Fruit fly (Drosophila melanogaster) whole organism, adult: Measurements from ENCODE around the gene Ctps.
A peak's percentile ranks its signal among the peaks of the same experiment; 100 is the strongest.

Experiments
- CG11617 ChIP-seq: fragments of 200-800 bp; sonication (Bioruptor generic); optimal IDR thresholded peaks from 2 replicates; lab custom pipeline; 2017; ENCODE audit warnings: mild to moderate bottlenecking, missing biosample characterization, missing genetic modification reagents, missing genetic modification characterization
- CG12768 ChIP-seq: fragments of 200-800 bp; sonication (Bioruptor generic); optimal IDR thresholded peaks from 2 replicates; lab custom pipeline; 2017; ENCODE audit warnings: missing biosample characterization, missing genetic modification characterization, mild to moderate bottlenecking, moderate library complexity, missing genetic modification reagents
- CG14711 ChIP-seq: fragments of 200-800 bp; sonication (Bioruptor generic); optimal IDR thresholded peaks from 2 replicates; lab custom pipeline; 2018; ENCODE audit warnings: missing biosample characterization, mild to moderate bottlenecking, missing genetic modification characterization, moderate library complexity
- CG1620 ChIP-seq: fragments of 200-800 bp; sonication (Bioruptor generic); optimal IDR thresholded peaks from 2 replicates; lab custom pipeline; 2016; ENCODE audit warnings: missing biosample characterization, missing genetic modification characterization
- CG33017 ChIP-seq: fragments of 200-800 bp; sonication (Bioruptor generic); optimal IDR thresholded peaks from 2 replicates; lab custom pipeline; 2018; ENCODE audit warnings: missing biosample characterization, mild to moderate bottlenecking, missing genetic modification characterization, moderate library complexity
- CG5204 ChIP-seq: fragments of 200-800 bp; sonication (Bioruptor generic); optimal IDR thresholded peaks from 2 replicates; lab custom pipeline; 2016; ENCODE audit warnings: missing biosample characterization, missing genetic modification characterization
- CG7045 ChIP-seq: fragments of 200-800 bp; sonication (Bioruptor generic); optimal IDR thresholded peaks from 2 replicates; lab custom pipeline; 2017; ENCODE audit warnings: missing biosample characterization, mild to moderate bottlenecking, missing genetic modification characterization
- CG7101 ChIP-seq: fragments of 200-800 bp; sonication (Bioruptor generic); optimal IDR thresholded peaks from 2 replicates; lab custom pipeline; 2018; ENCODE audit warnings: missing biosample characterization, mild to moderate bottlenecking, missing genetic modification characterization, moderate library complexity
- Clk ChIP-seq: fragments of 200-800 bp; sonication (Bioruptor generic); optimal IDR thresholded peaks from 2 replicates; lab custom pipeline; 2017; ENCODE audit warnings: missing biosample characterization, missing genetic modification characterization
- Crg-1 ChIP-seq: fragments of 200-800 bp; sonication (Bioruptor generic); optimal IDR thresholded peaks from 2 replicates; lab custom pipeline; 2016; ENCODE audit warnings: missing biosample characterization, missing genetic modification characterization
- Hr96 ChIP-seq: fragments of 200-800 bp; sonication (Bioruptor generic); optimal IDR thresholded peaks from 2 replicates; lab custom pipeline; 2016; ENCODE audit warnings: missing biosample characterization, missing genetic modification characterization
- Mnt ChIP-seq: fragments of 200-800 bp; sonication (Bioruptor generic); optimal IDR thresholded peaks from 2 replicates; lab custom pipeline; 2016; ENCODE audit warnings: missing biosample characterization, mild to moderate bottlenecking, missing genetic modification characterization
- bab1 ChIP-seq: fragments of 200-800 bp; sonication (Bioruptor generic); optimal IDR thresholded peaks from 3 replicates; lab custom pipeline; 2019; ENCODE audit warnings: missing biosample characterization, mild to moderate bottlenecking, missing genetic modification characterization, moderate library complexity
- cic ChIP-seq: fragments of 200-800 bp; sonication (Bioruptor generic); optimal IDR thresholded peaks from 2 replicates; lab custom pipeline; 2017; ENCODE audit warnings: missing biosample characterization, mild to moderate bottlenecking, missing genetic modification characterization, moderate library complexity
- cnc ChIP-seq, 2 experiments: fragments of >200 bp; optimal IDR thresholded peaks; 2 replicates each; lab custom pipeline; 2017
- kay ChIP-seq: fragments of 200-800 bp; sonication (Bioruptor generic); peaks from one replicate; lab custom pipeline; 2016; ENCODE audit warnings: missing biosample characterization, missing genetic modification characterization, borderline replicate concordance
- ovo ChIP-seq: fragments of 200-800 bp; sonication (Bioruptor generic); optimal IDR thresholded peaks from 2 replicates; lab custom pipeline; 2016; ENCODE audit warnings: missing biosample characterization, missing genetic modification characterization
- pad ChIP-seq: fragments of 200-800 bp; sonication (Bioruptor generic); optimal IDR thresholded peaks from 3 replicates; lab custom pipeline; 2017; ENCODE audit warnings: missing biosample characterization, missing genetic modification characterization, mild to moderate bottlenecking, moderate library complexity, missing genetic modification reagents
- tj ChIP-seq: fragments of 200-800 bp; sonication (Bioruptor generic); optimal IDR thresholded peaks from 3 replicates; lab custom pipeline; 2017; ENCODE audit warnings: missing biosample characterization, mild to moderate bottlenecking, missing genetic modification characterization, moderate library complexity
- toe ChIP-seq: fragments of 200-800 bp; sonication (Bioruptor generic); optimal IDR thresholded peaks from 2 replicates; lab custom pipeline; 2016; ENCODE audit warnings: missing biosample characterization, missing genetic modification characterization

Ctps gene

DNA sequence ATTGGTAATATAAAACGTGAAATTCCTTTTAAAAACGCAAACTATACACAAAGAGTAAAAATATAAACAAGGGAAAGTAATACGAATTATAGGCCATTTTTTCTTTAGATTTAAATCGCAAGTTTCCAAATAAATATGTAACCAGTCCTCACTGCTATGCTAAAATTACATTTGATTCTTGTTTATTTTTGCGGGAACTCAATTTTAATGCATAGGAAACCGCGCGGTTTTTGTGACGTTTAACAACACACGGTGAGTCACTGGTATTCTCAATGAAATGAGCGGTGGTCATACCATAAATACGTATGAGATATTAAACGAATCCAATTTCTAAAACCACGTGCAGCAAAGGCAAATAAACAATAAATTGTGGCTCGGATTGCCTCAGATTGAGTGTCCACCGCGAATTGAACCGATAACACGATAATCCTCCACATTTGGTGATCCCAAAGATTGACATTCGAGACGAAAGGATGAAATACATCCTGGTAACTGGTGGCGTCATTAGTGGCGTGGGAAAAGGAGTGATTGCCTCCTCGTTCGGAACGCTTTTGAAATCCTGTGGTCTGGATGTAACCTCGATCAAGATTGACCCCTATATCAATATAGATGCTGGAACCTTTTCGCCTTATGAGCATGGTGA is at the start of gene Ctps:
Gene Ctps, plus strand, starts transcription at position 37 of the 643 bp plus-strand sequence.
- no peak for TF ChIP-seq CG7045 (GFP tag; lab: Kevin White, UChicago)
- TF ChIP-seq CG33017 = no peak
- TF ChIP-seq tj (GFP tag; lab: Kevin White, UChicago) = no peak
- peak; percentile 51 for TF ChIP-seq bab1 (GFP tag; lab: Kevin White, UChicago)
- TF ChIP-seq Mnt (GFP tag; lab: Kevin White, UChicago) = peak; percentile 61
- peak; percentile 95 for TF ChIP-seq kay
- no peak for TF ChIP-seq cnc (optimal IDR thresholded peaks at IDR 0.05; lab: Kevin White, UChicago)
- TF ChIP-seq Crg-1 (GFP tag; lab: Kevin White, UChicago) = no peak
- no peak for TF ChIP-seq CG1620 (GFP tag; lab: Kevin White, UChicago)
- no peak for TF ChIP-seq CG11617 (GFP tag; lab: Kevin White, UChicago)
- no peak for TF ChIP-seq cic
- TF ChIP-seq CG14711 (tag; lab: Kevin White, UChicago) = no peak
- peak; percentile 16 for TF ChIP-seq CG12768 (GFP tag; lab: Kevin White, UChicago)
- no peak for TF ChIP-seq toe (GFP tag; lab: Kevin White, UChicago)
- peak; percentile 34 for TF ChIP-seq CG7101 (tag; lab: Kevin White, UChicago)
- TF ChIP-seq CG5204 (GFP tag; lab: Kevin White, UChicago) = no peak
- no peak for TF ChIP-seq ovo
- no peak for TF ChIP-seq pad
- no peak for TF ChIP-seq Clk
- TF ChIP-seq Hr96 = no peak

dm6 chr3L:15048091-15048490 is 49.6 kb upstream of the Ctps start:
- TF ChIP-seq cnc (optimal IDR thresholded peaks at IDR 0.05; lab: Kevin White, UChicago) (no peak), pad (no peak), Clk (no peak), tj (GFP tag; lab: Kevin White, UChicago) (no peak), Hr96 (no peak), Crg-1 (GFP tag; lab: Kevin White, UChicago) (no peak), bab1 (GFP tag; lab: Kevin White, UChicago) (no peak), toe (GFP tag; lab: Kevin White, UChicago) (no peak), kay (no peak), CG7101 (tag; lab: Kevin White, UChicago) (no peak), CG7045 (GFP tag; lab: Kevin White, UChicago) (no peak), ovo (no peak), CG11617 (GFP tag; lab: Kevin White, UChicago) (no peak), CG12768 (GFP tag; lab: Kevin White, UChicago) (no peak), CG5204 (GFP tag; lab: Kevin White, UChicago) (no peak), Mnt (GFP tag; lab: Kevin White, UChicago) (no peak), CG33017 (no peak), cic (no peak), CG1620 (GFP tag; lab: Kevin White, UChicago) (no peak), CG14711 (tag; lab: Kevin White, UChicago) (no peak)

DNA sequence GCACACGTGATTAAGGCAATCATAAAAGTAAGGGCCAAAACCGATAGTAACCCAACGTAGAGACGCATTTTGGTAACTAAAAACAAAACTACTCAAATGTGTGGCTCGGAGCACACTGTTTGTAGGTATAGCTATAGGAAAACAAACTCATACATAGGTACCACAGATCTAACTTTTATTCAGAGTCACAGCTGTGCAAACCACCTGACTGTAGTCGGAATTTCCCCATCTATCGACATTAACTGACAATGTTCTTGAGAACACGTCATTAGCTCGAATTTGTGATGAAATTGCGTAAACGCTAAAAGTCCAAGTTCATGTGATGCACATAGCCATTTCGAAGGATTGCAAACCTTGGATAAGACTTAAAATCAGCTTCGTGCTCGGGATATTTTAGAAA is 48.3 kb upstream of the Ctps start, which contains the start of gene CG43678:
Gene CG43678, minus strand, starts transcription at position 101 of the 400 bp plus-strand sequence.
- TF ChIP-seq cnc (optimal IDR thresholded peaks at IDR 0.05; lab: Kevin White, UChicago) (no peak), tj (GFP tag; lab: Kevin White, UChicago) (no peak), CG11617 (GFP tag; lab: Kevin White, UChicago) (no peak), Clk (no peak), CG12768 (GFP tag; lab: Kevin White, UChicago) (no peak), Crg-1 (GFP tag; lab: Kevin White, UChicago) (no peak), Hr96 (no peak), CG5204 (GFP tag; lab: Kevin White, UChicago) (no peak), bab1 (GFP tag; lab: Kevin White, UChicago) (no peak), kay (no peak), CG7101 (tag; lab: Kevin White, UChicago) (no peak), Mnt (GFP tag; lab: Kevin White, UChicago) (no peak), ovo (no peak), toe (GFP tag; lab: Kevin White, UChicago) (no peak), pad (no peak), CG33017 (no peak), cic (no peak)

DNA sequence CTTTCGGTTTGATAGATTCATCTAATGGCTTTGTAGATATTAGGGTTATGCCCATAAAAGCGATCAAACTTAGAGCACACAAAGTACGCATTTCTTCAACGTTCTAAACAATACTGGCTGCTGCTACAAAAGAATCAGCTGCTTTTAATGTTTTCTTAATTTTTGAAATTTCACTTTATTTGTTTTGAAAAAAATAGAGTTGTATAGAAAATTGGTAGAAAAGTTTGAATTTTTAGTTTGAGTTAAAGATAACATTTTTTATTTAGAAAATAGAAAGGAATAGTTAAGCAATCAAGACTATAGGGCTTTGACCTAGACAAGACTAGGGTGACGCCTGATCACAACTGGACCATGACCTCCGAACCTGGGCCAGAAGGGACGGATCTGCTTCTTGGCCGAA is 47.6 kb upstream of the Ctps start, which contains the start of gene CG18581:
Gene CG18581, minus strand, starts transcription at position 101 of the 400 bp plus-strand sequence.
- TF ChIP-seq tj (GFP tag; lab: Kevin White, UChicago) = no peak
- TF ChIP-seq CG12768 (GFP tag; lab: Kevin White, UChicago) = no peak
- TF ChIP-seq ovo = no peak
- TF ChIP-seq cic = no peak
- no peak for TF ChIP-seq Hr96
- no peak for TF ChIP-seq CG14711 (tag; lab: Kevin White, UChicago)
- no peak for TF ChIP-seq toe (GFP tag; lab: Kevin White, UChicago)
- no peak for TF ChIP-seq cnc (optimal IDR thresholded peaks at IDR 0.05; lab: Kevin White, UChicago)
- no peak for TF ChIP-seq Mnt (GFP tag; lab: Kevin White, UChicago)
- TF ChIP-seq CG7045 (GFP tag; lab: Kevin White, UChicago) = no peak
- no peak for TF ChIP-seq bab1 (GFP tag; lab: Kevin White, UChicago)
- TF ChIP-seq CG5204 (GFP tag; lab: Kevin White, UChicago) = no peak

- no peak for TF ChIP-seq CG14711 (tag; lab: Kevin White, UChicago)
- TF ChIP-seq pad = no peak
- no peak for TF ChIP-seq toe (GFP tag; lab: Kevin White, UChicago)
- no peak for TF ChIP-seq CG12768 (GFP tag; lab: Kevin White, UChicago)
- no peak for TF ChIP-seq CG7045 (GFP tag; lab: Kevin White, UChicago)
- TF ChIP-seq CG33017 = no peak
- no peak for TF ChIP-seq bab1 (GFP tag; lab: Kevin White, UChicago)
- no peak for TF ChIP-seq Clk
- TF ChIP-seq cnc (optimal IDR thresholded peaks at IDR 0.05; lab: Kevin White, UChicago) = no peak
- TF ChIP-seq cic = no peak
- TF ChIP-seq kay = no peak
- TF ChIP-seq CG5204 (GFP tag; lab: Kevin White, UChicago) = no peak
- no peak for TF ChIP-seq CG1620 (GFP tag; lab: Kevin White, UChicago)
These were observed 47.0 kb upstream of the Ctps start, which contains the start of gene CG12310 for dm6 chr3L:15050706-15051105. Gene CG12310, minus strand, starts transcription at chr3L:15050806.
